Worm (Caenorhabditis elegans): Measurements from ENCODE around the gene dhs-19.
"Not testable (repeated sequence)": the region's sequence is repeated elsewhere in the genome, so short reads cannot be mapped to it uniquely, and the experiment has no call there.

ce11 chrV:11475638-11476037, 14.6 kb downstream of the dhs-19 start, which contains the start of gene T11F9.7:
- TF ChIP-seq nhr-28, pqm-1, egl-27, nhr-76, ceh-82, tbx-2 (tag; optimal IDR thresholded peaks at IDR 0.05): not testable (repeated sequence)
